Worm (Caenorhabditis elegans): Measurements from ENCODE around the gene pkc-1.

ce11 chrV:12028151-12028550, 3.8 kb downstream of the pkc-1 start:
- no peak for TF ChIP-seq flt-1 (GFP tag; IDR thresholded peaks at IDR 0.05)
- TF ChIP-seq cog-1 (tag; optimal IDR thresholded peaks at IDR 0.05) = no peak
- no peak for TF ChIP-seq klf-2 (GFP tag; conservative IDR thresholded peaks at IDR 0.05)
- TF ChIP-seq tab-1 (GFP tag; IDR thresholded peaks at IDR 0.05) = no peak
- TF ChIP-seq ztf-23 (GFP tag; IDR thresholded peaks at IDR 0.05) = no peak
- no peak for TF ChIP-seq med-1 (GFP tag; optimal IDR thresholded peaks at IDR 0.05; ENCODE audit: insufficient read depth)

All from whole organism, midembryonic.